Fruit fly (Drosophila melanogaster): ENCODE data around the gene Acat2.

Gene Acat2

DNA sequence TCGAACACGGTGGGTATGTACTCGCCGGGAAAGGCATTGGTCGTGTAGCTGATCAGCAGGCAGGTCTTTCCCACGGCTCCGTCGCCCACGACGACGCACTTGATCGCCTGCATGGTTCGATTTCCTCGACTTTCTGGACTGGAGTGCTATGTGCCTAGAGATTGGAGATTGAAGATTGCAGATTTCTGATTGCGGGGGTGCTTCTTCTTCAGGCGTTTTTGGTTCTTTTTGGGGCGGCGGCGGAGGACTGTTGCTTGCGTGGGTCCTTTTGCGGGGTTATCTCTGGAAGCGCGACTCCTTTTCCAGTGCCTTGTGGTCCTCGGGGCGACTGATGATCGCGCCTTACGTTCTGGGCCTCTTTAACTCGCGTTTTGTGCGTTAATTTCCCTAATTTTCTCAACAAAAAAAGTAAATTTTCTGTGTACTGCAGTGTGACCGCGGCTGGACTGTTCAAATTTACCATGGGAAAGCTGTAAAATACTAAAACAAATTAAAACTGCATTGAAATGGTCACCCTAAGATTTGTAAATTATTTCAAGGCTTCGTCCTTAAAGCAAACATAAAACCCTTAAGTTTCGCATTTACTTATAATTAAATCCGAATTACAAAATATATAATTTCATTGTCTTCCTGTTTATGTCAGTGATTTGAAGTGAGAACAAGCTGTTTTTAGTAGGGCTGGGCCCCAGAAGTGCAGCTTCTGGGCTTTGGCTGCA is at the start of gene Acat2, which contains the start of gene Rac1:
Gene Acat2 (plus strand): TSS at position 711 of the 716 bp plus-strand sequence.
Gene Rac1 (minus strand): TSS at position 450 of the 716 bp plus-strand sequence.
- TF ChIP-seq CG4496 (GFP tag; IDR thresholded peaks at IDR 0.05) (no peak), Pif1B (GFP tag; optimal IDR thresholded peaks at IDR 0.05) (no peak), CG8301 (tag; optimal IDR thresholded peaks at IDR 0.05) (no peak), D1 (tag; optimal IDR thresholded peaks at IDR 0.05) (no peak), CG12605 (GFP tag; IDR thresholded peaks at IDR 0.05) (no peak), CG10348 (GFP tag; IDR thresholded peaks at IDR 0.05) (no peak), CG34367 (tag; optimal IDR thresholded peaks at IDR 0.05) (no peak), rn (GFP tag; IDR thresholded peaks at IDR 0.05) (no peak), Pif1A (GFP tag; optimal IDR thresholded peaks at IDR 0.05) (no peak), fd96Ca (GFP tag; IDR thresholded peaks at IDR 0.05) (no peak), gl (tag; optimal IDR thresholded peaks at IDR 0.05) (no peak), CG32121 (GFP tag; IDR thresholded peaks at IDR 0.05) (no peak), CG8159 (tag; optimal IDR thresholded peaks at IDR 0.05) (no peak), CG15710 (tag; optimal IDR thresholded peaks at IDR 0.05) (no peak)

- no peak for TF ChIP-seq D1 (tag; optimal IDR thresholded peaks at IDR 0.05)
- no peak for TF ChIP-seq CG8301 (tag; optimal IDR thresholded peaks at IDR 0.05)
- no peak for TF ChIP-seq CG15710 (tag; optimal IDR thresholded peaks at IDR 0.05)
- no peak for TF ChIP-seq Snoo (tag; optimal IDR thresholded peaks at IDR 0.05)
- peak; percentile 50; the same call in 1 of the 2 replicates for TF ChIP-seq Ets98B (GFP tag; IDR thresholded peaks at IDR 0.05)
- no peak for TF ChIP-seq CG32121 (GFP tag; IDR thresholded peaks at IDR 0.05)
- TF ChIP-seq Pif1A (GFP tag; optimal IDR thresholded peaks at IDR 0.05), result peak; percentile 29
- TF ChIP-seq CG12605 (GFP tag; IDR thresholded peaks at IDR 0.05), result peak; percentile 49
- TF ChIP-seq fd96Ca (GFP tag; IDR thresholded peaks at IDR 0.05), result peak; percentile 20; the same call in 1 of the 3 replicates
- no peak for TF ChIP-seq CG17806 (tag; optimal IDR thresholded peaks at IDR 0.05)
- TF ChIP-seq Pif1B (GFP tag; optimal IDR thresholded peaks at IDR 0.05), result no peak
- no peak for TF ChIP-seq CG8159 (tag; optimal IDR thresholded peaks at IDR 0.05)
- peak; percentile 66 for TF ChIP-seq CG13204 (GFP tag; optimal IDR thresholded peaks at IDR 0.05)
- no peak for TF ChIP-seq rn (GFP tag; IDR thresholded peaks at IDR 0.05)
- TF ChIP-seq CG9948 (tag; optimal IDR thresholded peaks at IDR 0.05), result no peak
- TF ChIP-seq EcR (GFP tag; optimal IDR thresholded peaks at IDR 0.05), result peak; percentile 61
- no peak; the same call in 1 of the 3 replicates for TF ChIP-seq CG4496 (GFP tag; IDR thresholded peaks at IDR 0.05)
- no peak for TF ChIP-seq CG14655 (GFP tag; optimal IDR thresholded peaks at IDR 0.05)
- no peak for TF ChIP-seq CG10348 (GFP tag; IDR thresholded peaks at IDR 0.05)
- no peak for TF ChIP-seq gl (tag; optimal IDR thresholded peaks at IDR 0.05)
- TF ChIP-seq CG34367 (tag; optimal IDR thresholded peaks at IDR 0.05), result no peak
Measured at dm6 chr3L:1256061-1256780, 46.5 kb upstream of the Acat2 start, which contains the start of gene tfc. Gene tfc (plus strand): TSS chr3L:1256449.

dm6 chr3L:1258547-1258946 is 44.2 kb upstream of the Acat2 start:
- TF ChIP-seq CG12605 (GFP tag; IDR thresholded peaks at IDR 0.05) (no peak), CG9948 (tag; optimal IDR thresholded peaks at IDR 0.05) (no peak), CG10348 (GFP tag; IDR thresholded peaks at IDR 0.05) (no peak), EcR (GFP tag; optimal IDR thresholded peaks at IDR 0.05) (no peak), CG13204 (GFP tag; optimal IDR thresholded peaks at IDR 0.05) (no peak), CG8301 (tag; optimal IDR thresholded peaks at IDR 0.05) (no peak)

DNA sequence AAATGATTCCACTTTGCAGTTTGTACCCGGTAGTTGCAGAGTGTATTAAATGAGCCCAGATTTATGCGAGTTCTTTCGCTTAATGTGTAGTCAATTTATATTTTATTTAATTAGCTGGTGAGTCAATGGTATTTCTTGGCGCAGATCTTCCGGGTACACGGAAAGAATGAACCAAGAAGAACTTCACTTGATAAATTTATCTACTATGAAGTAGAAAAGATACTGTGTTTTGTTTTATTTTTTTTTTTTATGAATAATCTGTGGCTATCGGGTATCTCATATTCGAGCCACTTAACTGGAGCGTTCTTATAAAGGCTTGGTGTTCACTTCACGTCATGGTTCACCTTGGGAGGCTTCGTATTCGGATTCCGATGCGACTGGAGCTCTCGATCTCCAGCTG is 37.7 kb upstream of the Acat2 start:
- no peak for TF ChIP-seq CG15710 (tag; optimal IDR thresholded peaks at IDR 0.05)
- peak; percentile 50 for TF ChIP-seq Pif1A (GFP tag; optimal IDR thresholded peaks at IDR 0.05)
- peak; percentile 33 for TF ChIP-seq CG8301 (tag; optimal IDR thresholded peaks at IDR 0.05)
- peak; percentile 7 for TF ChIP-seq Snoo (tag; optimal IDR thresholded peaks at IDR 0.05)
- TF ChIP-seq CG17806 (tag; optimal IDR thresholded peaks at IDR 0.05), result no peak
- peak; percentile 25 for TF ChIP-seq CG9948 (tag; optimal IDR thresholded peaks at IDR 0.05)
- TF ChIP-seq D1 (tag; optimal IDR thresholded peaks at IDR 0.05), result no peak
- TF ChIP-seq CG8159 (tag; optimal IDR thresholded peaks at IDR 0.05), result peak; percentile 25
- TF ChIP-seq CG14655 (GFP tag; optimal IDR thresholded peaks at IDR 0.05), result peak; percentile 69
- peak; percentile 57 for TF ChIP-seq Pif1B (GFP tag; optimal IDR thresholded peaks at IDR 0.05)

- TF ChIP-seq Ets98B (GFP tag; IDR thresholded peaks at IDR 0.05) (peak; percentile 14; the same call in 1 of the 2 replicates), CG13204 (GFP tag; optimal IDR thresholded peaks at IDR 0.05) (peak; percentile 1), CG4496 (GFP tag; IDR thresholded peaks at IDR 0.05) (peak; percentile 31; the same call in 1 of the 3 replicates), EcR (GFP tag; optimal IDR thresholded peaks at IDR 0.05) (peak; percentile 47), Pif1A (GFP tag; optimal IDR thresholded peaks at IDR 0.05) (no peak)
Measured at dm6 chr3L:1265423-1266002, 37.2 kb upstream of the Acat2 start.

DNA sequence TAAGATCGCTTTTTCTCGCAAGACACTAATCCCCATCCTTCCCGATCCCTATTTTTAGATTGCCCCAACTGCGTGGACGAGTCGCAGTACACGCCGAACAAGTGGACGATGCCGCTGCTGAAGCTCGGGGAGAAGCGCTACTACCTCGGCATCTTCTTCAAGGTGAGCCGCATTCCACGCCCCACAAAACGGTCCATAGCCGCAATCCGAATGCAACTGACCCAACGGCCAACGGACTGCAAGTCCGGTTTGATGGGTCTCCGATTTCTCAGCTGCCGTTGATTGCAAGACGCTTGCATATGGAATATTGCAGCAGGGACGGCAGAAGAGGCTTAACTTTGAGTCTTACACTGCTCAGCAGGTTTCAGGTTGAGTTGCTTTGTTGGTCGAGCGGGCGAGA is 33.7 kb upstream of the Acat2 start:
- TF ChIP-seq CG32121 (GFP tag; IDR thresholded peaks at IDR 0.05), result no peak
- no peak for TF ChIP-seq CG10348 (GFP tag; IDR thresholded peaks at IDR 0.05)
- TF ChIP-seq CG13204 (GFP tag; optimal IDR thresholded peaks at IDR 0.05), result peak; percentile 29
- TF ChIP-seq EcR (GFP tag; optimal IDR thresholded peaks at IDR 0.05), result peak; percentile 92
- TF ChIP-seq gl (tag; optimal IDR thresholded peaks at IDR 0.05), result no peak
- no peak for TF ChIP-seq CG34367 (tag; optimal IDR thresholded peaks at IDR 0.05)
- TF ChIP-seq Pif1A (GFP tag; optimal IDR thresholded peaks at IDR 0.05), result no peak
